Worm (Caenorhabditis elegans) whole organism, L1 larva: Measurements from ENCODE around the gene mlh-1.

Experiments used
- dsc-1 ChIP-seq: sonication (generic microtip); optimal IDR thresholded peaks from 2 replicates; lab custom pipeline; 2016; ENCODE audit warnings: mild to moderate bottlenecking, missing genetic modification characterization, missing compliant biosample characterization
- egl-27 ChIP-seq, 2 experiments: fragments of 150-350 bp in 1 of 2; sonication (generic microtip); optimal IDR thresholded peaks; 3 replicates each; lab custom pipeline; 2017 to 2018; ENCODE audit warnings: missing biosample characterization in 2 of 2, missing genetic modification characterization in 2 of 2, missing genetic modification reagents in 2 of 2
- nhr-12 ChIP-seq: sonication (generic microtip); optimal IDR thresholded peaks from 2 replicates; lab custom pipeline; 2017; ENCODE audit warnings: missing biosample characterization, missing genetic modification characterization
- nhr-47 ChIP-seq: sonication (generic microtip); optimal IDR thresholded peaks from 2 replicates; lab custom pipeline; 2016; ENCODE audit warnings: mild to moderate bottlenecking, missing genetic modification characterization, moderate library complexity, missing compliant biosample characterization
- nhr-76 ChIP-seq: sonication (generic microtip); optimal IDR thresholded peaks from 2 replicates; lab custom pipeline; 2017; ENCODE audit warnings: missing biosample characterization, missing genetic modification characterization
- unc-30 ChIP-seq: sonication (generic microtip); optimal IDR thresholded peaks from 2 replicates; lab custom pipeline; 2017; ENCODE audit warnings: missing biosample characterization, missing genetic modification characterization
- unc-86 ChIP-seq: sonication (generic microtip); optimal IDR thresholded peaks from 2 replicates; lab custom pipeline; 2016; ENCODE audit warnings: missing genetic modification characterization, missing compliant biosample characterization

ce11 chrIII:13530838-13531237, 16.5 kb upstream of the mlh-1 start:
- TF ChIP-seq dsc-1 (tag; lab: Kevin White, UChicago), result no peak
- no peak for TF ChIP-seq nhr-47 (tag; lab: Kevin White, UChicago)
- TF ChIP-seq egl-27 (tag; optimal IDR thresholded peaks at IDR 0.05; lab: Kevin White, UChicago), result no peak
- no peak for TF ChIP-seq nhr-76 (tag; lab: Kevin White, UChicago)
- TF ChIP-seq unc-86 (tag; lab: Kevin White, UChicago), result no peak
- TF ChIP-seq nhr-12 (tag; lab: Kevin White, UChicago), result no peak
- TF ChIP-seq unc-30 (tag; lab: Kevin White, UChicago), result no peak
